Worm (Caenorhabditis elegans) whole organism, L4 larva: ENCODE data around the gene spl-1.

Source experiments
- F10B5.3 ChIP-seq: sonication (generic microtip); optimal IDR thresholded peaks from 2 replicates; lab custom pipeline; 2016; ENCODE audit warnings: mild to moderate bottlenecking, missing genetic modification characterization, missing compliant biosample characterization
- F26F4.8 ChIP-seq: fragments of 200-800 bp; sonication (Bioruptor generic); conservative IDR thresholded peaks from 2 replicates; pipeline ENCODE4 v1.3.6; 2022; ENCODE audit warnings: missing genetic modification characterization, missing compliant biosample characterization
- R02D3.7 ChIP-seq: fragments of 150-350 bp; sonication (generic microtip); optimal IDR thresholded peaks from 3 replicates; lab custom pipeline; 2014; ENCODE audit warnings: missing biosample characterization, missing genetic modification characterization
- Y75B8A.6 ChIP-seq: fragments of 200-800 bp; sonication (Bioruptor generic); IDR thresholded peaks from 2 replicates; pipeline ENCODE4 v1.3.6; 2022; ENCODE audit warnings: missing genetic modification reagents, missing genetic modification characterization, missing compliant biosample characterization
- ZK337.2 ChIP-seq: fragments of 200-800 bp; sonication (Bioruptor generic); IDR thresholded peaks from 2 replicates; pipeline ENCODE4 v1.3.6; 2022; ENCODE audit warnings: missing genetic modification reagents, missing genetic modification characterization, missing compliant biosample characterization
- aha-1 ChIP-seq: fragments of 150-350 bp; peaks from one replicate; lab custom pipeline; 2014; ENCODE audit warnings: missing biosample characterization, missing genetic modification characterization
- ama-1 ChIP-seq: fragments of 150-350 bp; optimal IDR thresholded peaks from 2 replicates; lab custom pipeline; 2014; ENCODE audit warnings: inconsistent platforms, mixed read lengths
- attf-4 ChIP-seq: sonication (generic microtip); optimal IDR thresholded peaks from 3 replicates; lab custom pipeline; 2017; ENCODE audit warnings: missing biosample characterization, missing genetic modification characterization
- ceh-44 ChIP-seq: fragments of 200-800 bp; sonication (Bioruptor generic); IDR thresholded peaks from 2 replicates; pipeline ENCODE4 v1.3.6; 2022; ENCODE audit warnings: missing genetic modification reagents, missing genetic modification characterization, missing compliant biosample characterization
- ceh-62 ChIP-seq: sonication (generic microtip); optimal IDR thresholded peaks from 2 replicates; lab custom pipeline; 2017; ENCODE audit warnings: missing biosample characterization, missing genetic modification characterization
- ces-1 ChIP-seq: fragments of 150-350 bp; sonication (generic microtip); optimal IDR thresholded peaks from 4 replicates; lab custom pipeline; 2014; ENCODE audit warnings: missing biosample characterization, missing genetic modification reagents, missing genetic modification characterization
- cey-2 ChIP-seq: sonication (generic microtip); optimal IDR thresholded peaks from 3 replicates; lab custom pipeline; 2017; ENCODE audit warnings: missing genetic modification characterization, mild to moderate bottlenecking, missing compliant biosample characterization, antibody characterized with exemption, borderline replicate concordance; ENCODE audit not compliant: insufficient read depth
- ctbp-1 ChIP-seq: fragments of 200-800 bp; sonication (Bioruptor generic); IDR thresholded peaks from 2 replicates; pipeline ENCODE4 v1.3.6; 2022; ENCODE audit warnings: missing genetic modification reagents, missing genetic modification characterization, missing compliant biosample characterization
- dmd-9 ChIP-seq: fragments of 200-800 bp; sonication (Bioruptor generic); IDR thresholded peaks from 2 replicates; pipeline ENCODE4 v1.3.6; 2022; ENCODE audit warnings: missing genetic modification reagents, missing genetic modification characterization, missing compliant biosample characterization
- dpl-1 ChIP-seq: fragments of 150-350 bp; optimal IDR thresholded peaks from 2 replicates; lab custom pipeline; 2014; ENCODE audit warnings: missing biosample characterization, missing genetic modification reagents, missing genetic modification characterization
- dve-1 ChIP-seq: sonication (generic microtip); optimal IDR thresholded peaks from 2 replicates; lab custom pipeline; 2017; ENCODE audit warnings: antibody characterized with exemption, mild to moderate bottlenecking, missing genetic modification characterization, missing compliant biosample characterization; ENCODE audit not compliant: insufficient read depth
- egl-43 ChIP-seq: fragments of 200-800 bp; sonication (Bioruptor generic); IDR thresholded peaks from 2 replicates; pipeline ENCODE4 v1.3.6; 2022; ENCODE audit warnings: missing genetic modification reagents, missing genetic modification characterization, missing compliant biosample characterization
- fkh-10 ChIP-seq: fragments of 150-350 bp; optimal IDR thresholded peaks from 2 replicates; lab custom pipeline; 2014; ENCODE audit warnings: missing biosample characterization, missing genetic modification reagents, missing genetic modification characterization
- lin-29 ChIP-seq: fragments of 200-800 bp; sonication (Bioruptor generic); IDR thresholded peaks from 2 replicates; pipeline ENCODE4 v1.3.6; 2022; ENCODE audit warnings: missing genetic modification reagents, missing genetic modification characterization, missing compliant biosample characterization
- lin-39 ChIP-seq: fragments of 150-350 bp; optimal IDR thresholded peaks from 2 replicates; lab custom pipeline; 2014; ENCODE audit warnings: missing biosample characterization, missing genetic modification reagents, missing genetic modification characterization
- madf-5 ChIP-seq, 2 experiments: fragments of 200-800 bp; sonication (Bioruptor generic); IDR thresholded peaks; 2 replicates each; pipeline ENCODE4 v1.3.6; 2022; ENCODE audit warnings: missing compliant biosample characterization in 2 of 2, missing genetic modification characterization in 2 of 2
- mdt-29 ChIP-seq: fragments of 200-800 bp; sonication (Bioruptor generic); IDR thresholded peaks from 2 replicates; pipeline ENCODE4 v1.3.6; 2022; ENCODE audit warnings: missing genetic modification reagents, missing genetic modification characterization, missing compliant biosample characterization
- mes-2 ChIP-seq: sonication (generic microtip); optimal IDR thresholded peaks from 2 replicates; lab custom pipeline; 2016; ENCODE audit warnings: missing genotype, mild to moderate bottlenecking, missing genetic modification characterization, missing compliant biosample characterization; ENCODE audit not compliant: poor library complexity, severe bottlenecking
- mxl-2 ChIP-seq: fragments of 200-800 bp; sonication (Bioruptor generic); conservative IDR thresholded peaks from 2 replicates; pipeline ENCODE4 v1.3.6; 2022; ENCODE audit warnings: missing genetic modification reagents, missing genetic modification characterization, missing compliant biosample characterization
- nhr-10 ChIP-seq: fragments of 150-350 bp; optimal IDR thresholded peaks from 2 replicates; lab custom pipeline; 2014; ENCODE audit warnings: missing biosample characterization, missing genetic modification characterization
- nhr-102 ChIP-seq: sonication (generic microtip); optimal IDR thresholded peaks from 2 replicates; lab custom pipeline; 2016; ENCODE audit warnings: mild to moderate bottlenecking, missing genetic modification characterization, moderate library complexity, missing compliant biosample characterization
- nhr-111 ChIP-seq: fragments of 200-800 bp; sonication (Bioruptor generic); optimal IDR thresholded peaks from 2 replicates; lab custom pipeline; 2018; ENCODE audit warnings: mild to moderate bottlenecking, missing genetic modification characterization, missing compliant biosample characterization
- nhr-48 ChIP-seq: sonication (generic microtip); optimal IDR thresholded peaks from 2 replicates; lab custom pipeline; 2016; ENCODE audit warnings: mild to moderate bottlenecking, missing genetic modification characterization, missing compliant biosample characterization
- nhr-77 ChIP-seq: fragments of 150-350 bp; optimal IDR thresholded peaks from 2 replicates; lab custom pipeline; 2014; ENCODE audit warnings: missing biosample characterization, missing genetic modification characterization
- php-3 ChIP-seq: fragments of 200-800 bp; sonication (Bioruptor generic); IDR thresholded peaks from 2 replicates; pipeline ENCODE4 v1.3.6; 2022; ENCODE audit warnings: missing genetic modification reagents, missing genetic modification characterization, missing compliant biosample characterization
- set-16 ChIP-seq: fragments of 200-800 bp; sonication (Bioruptor generic); IDR thresholded peaks from 2 replicates; pipeline ENCODE4 v1.3.6; 2022; ENCODE audit warnings: missing genetic modification reagents, missing genetic modification characterization, missing compliant biosample characterization
- spr-1 ChIP-seq: sonication (generic microtip); optimal IDR thresholded peaks from 2 replicates; lab custom pipeline; 2016; ENCODE audit warnings: mild to moderate bottlenecking, missing genetic modification characterization, missing compliant biosample characterization
- tag-97 ChIP-seq: fragments of 200-800 bp; sonication (Bioruptor generic); IDR thresholded peaks from 2 replicates; pipeline ENCODE4 v1.3.6; 2022; ENCODE audit warnings: missing genetic modification characterization, missing compliant biosample characterization
- tra-1 ChIP-seq: fragments of 200-800 bp; sonication (Bioruptor generic); IDR thresholded peaks from 2 replicates; pipeline ENCODE4 v1.3.6; 2022; ENCODE audit warnings: missing genetic modification reagents, missing genetic modification characterization, missing compliant biosample characterization
- unc-130 ChIP-seq: sonication (generic microtip); optimal IDR thresholded peaks from 2 replicates; lab custom pipeline; 2016; ENCODE audit warnings: missing genetic modification reagents, missing genetic modification characterization, missing compliant biosample characterization
- vab-7 ChIP-seq: fragments of 200-800 bp; sonication (Bioruptor generic); IDR thresholded peaks from 2 replicates; pipeline ENCODE4 v1.3.6; 2022; ENCODE audit warnings: missing genetic modification reagents, missing genetic modification characterization, missing compliant biosample characterization
- zag-1 ChIP-seq: fragments of 150-350 bp; optimal IDR thresholded peaks from 2 replicates; lab custom pipeline; 2014; ENCODE audit warnings: missing biosample characterization, missing genetic modification characterization
- zip-2 ChIP-seq: fragments of 150-350 bp; optimal IDR thresholded peaks from 2 replicates; lab custom pipeline; 2014; ENCODE audit warnings: missing biosample characterization, missing genetic modification characterization

The spl-1 gene

ce11 chrIV:427100-427908 lies 44.3 kb upstream of the spl-1 start (continued):
- TF ChIP-seq R02D3.7 (no peak), ZK337.2 (no peak), cey-2 (tag; lab: Kevin White, UChicago) (no peak), spr-1 (tag; lab: Kevin White, UChicago) (no peak), ctbp-1 (0 out of 2 replicates have a peak, but pooled peaks have one; percentile 26), set-16 (no peak), ama-1 (lab: Kevin White, UChicago) (no peak), F26F4.8 (GFP tag; lab: Robert Waterston, UW) (no peak), ceh-62 (tag; lab: Kevin White, UChicago) (no peak), vab-7 (no peak), dve-1 (no peak), mes-2 (tag; lab: Kevin White, UChicago) (no peak), madf-5 (GFP tag; IDR thresholded peaks at IDR 0.05; lab: Robert Waterston, UW) (no peak), nhr-111 (no peak), lin-39 (no peak), attf-4 (no peak), ceh-44 (no peak), dmd-9 (GFP tag; lab: Robert Waterston, UW) (no peak), fkh-10 (GFP tag; lab: Kevin White, UChicago) (no peak), lin-29 (no peak), nhr-48 (tag; lab: Kevin White, UChicago) (no peak), tra-1 (GFP tag; lab: Robert Waterston, UW) (no peak), zip-2 (no peak), unc-130 (GFP tag; lab: Kevin White, UChicago) (no peak), mxl-2 (GFP tag; lab: Robert Waterston, UW) (no peak), ces-1 (no peak), dpl-1 (GFP tag; lab: Kevin White, UChicago) (no peak), mdt-29 (GFP tag; lab: Robert Waterston, UW) (peak; percentile 17; the same call in 1 of the 2 replicates), tag-97 (GFP tag; lab: Robert Waterston, UW) (no peak), zag-1 (tag; lab: Kevin White, UChicago) (no peak)

ce11 chrIV:426597-426996 lies 43.6 kb upstream of the spl-1 start:
- TF ChIP-seq php-3 (no peak), aha-1 (peak; percentile 21), nhr-77 (tag; lab: Kevin White, UChicago) (no peak), cey-2 (tag; lab: Kevin White, UChicago) (no peak), madf-5 (GFP tag; IDR thresholded peaks at IDR 0.05; lab: Robert Waterston, UW) (0 out of 4 replicates have a peak, but pooled peaks of 1 of the 2 experiments have one; percentile 33), nhr-102 (no peak), set-16 (peak; percentile 96), dmd-9 (GFP tag; lab: Robert Waterston, UW) (0 out of 2 replicates have a peak, but pooled peaks have one; percentile 15), nhr-10 (tag; lab: Kevin White, UChicago) (no peak), tra-1 (GFP tag; lab: Robert Waterston, UW) (no peak), Y75B8A.6 (GFP tag; lab: Robert Waterston, UW) (no peak), egl-43 (GFP tag; lab: Robert Waterston, UW) (peak; percentile 54)

DNA sequence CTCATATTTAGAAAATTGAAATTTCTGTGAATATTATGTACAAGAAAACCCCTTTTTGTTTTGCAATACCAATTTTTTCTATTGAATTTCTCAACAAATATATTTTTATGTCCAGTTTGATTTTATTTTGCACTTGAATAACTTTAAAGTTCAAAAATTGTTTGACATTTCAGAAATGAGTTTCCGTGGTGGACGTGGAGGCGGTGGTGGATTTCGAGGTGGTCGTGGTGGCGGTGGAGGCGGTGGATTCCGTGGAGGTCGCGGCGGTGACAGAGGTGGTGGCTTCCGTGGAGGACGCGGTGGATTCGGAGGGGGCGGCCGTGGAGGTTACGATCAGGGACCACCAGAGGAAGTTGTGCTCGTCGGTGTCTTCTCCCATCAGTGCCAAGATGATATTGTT lies 43.0 kb upstream of the spl-1 start, which contains the start of gene garr-1:
Gene garr-1, plus strand, starts transcription at position 174 of the 400 bp plus-strand sequence.
- no peak for TF ChIP-seq F10B5.3 (tag; lab: Kevin White, UChicago)
- peak; percentile 75 for TF ChIP-seq set-16
- peak; percentile 51 for TF ChIP-seq aha-1
